Fruit fly (Drosophila melanogaster) whole organism, embryonic: ENCODE measurements around the gene eloF.

Source experiments
- B-H2 ChIP-seq: fragments of 200-800 bp; sonication (Bioruptor generic); optimal IDR thresholded peaks from 2 replicates; lab custom pipeline; 2018; ENCODE audit warnings: missing biosample characterization, mild to moderate bottlenecking, missing genetic modification characterization
- BEAF-32 ChIP-seq: fragments of 200-800 bp; sonication (Bioruptor generic); optimal IDR thresholded peaks from 3 replicates; lab custom pipeline; 2017; ENCODE audit warnings: missing biosample characterization, missing genetic modification characterization, mild to moderate bottlenecking, moderate library complexity, missing genetic modification reagents
- CG10209 ChIP-seq: fragments of 200-800 bp; sonication (Bioruptor generic); optimal IDR thresholded peaks from 3 replicates; lab custom pipeline; 2017; ENCODE audit warnings: missing biosample characterization, mild to moderate bottlenecking, missing genetic modification characterization, missing genetic modification reagents
- CG12155 ChIP-seq: fragments of 200-800 bp; sonication (Bioruptor generic); optimal IDR thresholded peaks from 3 replicates; lab custom pipeline; 2016; ENCODE audit warnings: missing biosample characterization, missing genetic modification characterization
- CG14050 ChIP-seq: fragments of 200-800 bp; sonication (Bioruptor generic); IDR thresholded peaks from 3 replicates; pipeline ENCODE4 v1.3.6; 2022; ENCODE audit warnings: missing biosample characterization, missing genetic modification characterization
- CG14441 ChIP-seq: fragments of 200-800 bp; sonication (Bioruptor generic); IDR thresholded peaks from 2 replicates; pipeline ENCODE4 v1.3.6; 2022; ENCODE audit warnings: missing biosample characterization, missing genetic modification characterization
- CG17359 ChIP-seq: fragments of 200-800 bp; sonication (Bioruptor generic); optimal IDR thresholded peaks from 3 replicates; lab custom pipeline; 2018; ENCODE audit warnings: missing biosample characterization, mild to moderate bottlenecking, missing genetic modification characterization, moderate library complexity
- CG17612 ChIP-seq: fragments of 200-800 bp; sonication (Bioruptor generic); IDR thresholded peaks from 2 replicates; pipeline ENCODE4 v1.3.6; 2022; ENCODE audit warnings: missing biosample characterization, missing genetic modification characterization
- CG18619 ChIP-seq: fragments of 200-800 bp; sonication (Bioruptor generic); optimal IDR thresholded peaks from 3 replicates; lab custom pipeline; 2017; ENCODE audit warnings: missing biosample characterization, mild to moderate bottlenecking, missing genetic modification characterization
- CG34224 ChIP-seq: fragments of 200-800 bp; sonication (Bioruptor generic); IDR thresholded peaks from 3 replicates; pipeline ENCODE4 v1.3.6; 2022; ENCODE audit warnings: missing biosample characterization, missing genetic modification characterization; ENCODE audit not compliant: partially characterized antibody
- CG4854 ChIP-seq: fragments of 200-800 bp; sonication (Bioruptor generic); optimal IDR thresholded peaks from 2 replicates; lab custom pipeline; 2016; ENCODE audit warnings: missing biosample characterization, missing genetic modification characterization, inconsistent platforms
- CG6272 ChIP-seq: fragments of 200-800 bp; sonication (Bioruptor generic); IDR thresholded peaks from 2 replicates; pipeline ENCODE4 v1.3.6; 2022; ENCODE audit warnings: missing biosample characterization, missing genetic modification characterization
- CG6854 ChIP-seq: fragments of 200-800 bp; sonication (Bioruptor generic); optimal IDR thresholded peaks from 3 replicates; lab custom pipeline; 2017; ENCODE audit warnings: missing biosample characterization, mild to moderate bottlenecking, missing genetic modification characterization
- CG7786 ChIP-seq: fragments of 200-800 bp; sonication (Bioruptor generic); optimal IDR thresholded peaks from 2 replicates; lab custom pipeline; 2016; ENCODE audit warnings: missing biosample characterization, missing genetic modification characterization
- CG7839 ChIP-seq: fragments of 200-800 bp; sonication (Bioruptor generic); optimal IDR thresholded peaks from 3 replicates; lab custom pipeline; 2018; ENCODE audit warnings: missing biosample characterization, mild to moderate bottlenecking, missing genetic modification characterization, moderate library complexity
- Dref ChIP-seq: fragments of 200-800 bp; sonication (Bioruptor generic); IDR thresholded peaks from 2 replicates; pipeline ENCODE4 v1.3.6; 2022; ENCODE audit warnings: missing biosample characterization, missing genetic modification characterization
- Elba2 ChIP-seq: fragments of 200-800 bp; sonication (Bioruptor generic); optimal IDR thresholded peaks from 3 replicates; lab custom pipeline; 2016; ENCODE audit warnings: missing biosample characterization, missing genetic modification characterization
- Ets97D ChIP-seq: fragments of 200-800 bp; sonication (Bioruptor generic); optimal IDR thresholded peaks from 3 replicates; lab custom pipeline; 2016; ENCODE audit warnings: missing biosample characterization, missing genetic modification characterization
- Fer1 ChIP-seq: fragments of 200-800 bp; sonication (Bioruptor generic); optimal IDR thresholded peaks from 2 replicates; lab custom pipeline; 2017; ENCODE audit warnings: missing biosample characterization, mild to moderate bottlenecking, missing genetic modification characterization
- Lpt ChIP-seq: fragments of >200 bp; optimal IDR thresholded peaks from 2 replicates; lab custom pipeline; 2018; ENCODE audit warnings: missing biosample characterization, missing genetic modification characterization
- MESR4 ChIP-seq: fragments of 200-800 bp; sonication (Bioruptor generic); optimal IDR thresholded peaks from 2 replicates; lab custom pipeline; 2018; ENCODE audit warnings: missing biosample characterization, mild to moderate bottlenecking, missing genetic modification characterization, moderate library complexity
- Max ChIP-seq: fragments of 200-800 bp; sonication (Bioruptor generic); optimal IDR thresholded peaks from 2 replicates; lab custom pipeline; 2016; ENCODE audit warnings: missing biosample characterization, mild to moderate bottlenecking, missing genetic modification characterization
- NC2β ChIP-seq: fragments of 200-800 bp; sonication (Bioruptor generic); optimal IDR thresholded peaks from 2 replicates; lab custom pipeline; 2016; ENCODE audit warnings: missing biosample characterization, missing genetic modification characterization
- NK7.1 ChIP-seq: fragments of 200-800 bp; sonication (Bioruptor generic); optimal IDR thresholded peaks from 3 replicates; lab custom pipeline; 2016; ENCODE audit warnings: missing biosample characterization, missing genetic modification characterization
- Neu2 ChIP-seq: fragments of 200-800 bp; sonication (Bioruptor generic); optimal IDR thresholded peaks from 3 replicates; lab custom pipeline; 2016; ENCODE audit warnings: missing biosample characterization, missing genetic modification characterization, borderline replicate concordance
- PHDP ChIP-seq: fragments of 200-800 bp; sonication (Bioruptor generic); optimal IDR thresholded peaks from 3 replicates; lab custom pipeline; 2018; ENCODE audit warnings: missing biosample characterization, mild to moderate bottlenecking, missing genetic modification characterization, moderate library complexity
- Poxn ChIP-seq: fragments of 200-800 bp; sonication (Bioruptor generic); IDR thresholded peaks from 2 replicates; pipeline ENCODE4 v1.3.6; 2022; ENCODE audit warnings: missing biosample characterization, missing genetic modification characterization
- Rx ChIP-seq: fragments of 200-800 bp; sonication (Bioruptor generic); IDR thresholded peaks from 2 replicates; pipeline ENCODE4 v1.3.6; 2022; ENCODE audit warnings: missing biosample characterization, missing genetic modification characterization
- TFAM ChIP-seq: fragments of 200-800 bp; sonication (Bioruptor generic); optimal IDR thresholded peaks from 2 replicates; lab custom pipeline; 2017; ENCODE audit warnings: missing biosample characterization, missing genetic modification characterization, inconsistent platforms
- corto ChIP-seq: fragments of 200-800 bp; sonication (Bioruptor generic); optimal IDR thresholded peaks from 2 replicates; lab custom pipeline; 2016; ENCODE audit warnings: missing biosample characterization, mild to moderate bottlenecking, missing genetic modification characterization, moderate library complexity
- crol ChIP-seq: fragments of 200-800 bp; sonication (Bioruptor generic); IDR thresholded peaks from 2 replicates; pipeline ENCODE4 v1.3.6; 2022; ENCODE audit warnings: missing biosample characterization, missing genetic modification characterization
- dmrt99B ChIP-seq: fragments of 200-800 bp; sonication (Bioruptor generic); optimal IDR thresholded peaks from 2 replicates; lab custom pipeline; 2018; ENCODE audit warnings: missing biosample characterization, mild to moderate bottlenecking, missing genetic modification characterization, moderate library complexity
- fd96Cb ChIP-seq: fragments of 200-800 bp; sonication (Bioruptor generic); optimal IDR thresholded peaks from 2 replicates; lab custom pipeline; 2018; ENCODE audit warnings: missing biosample characterization, mild to moderate bottlenecking, missing genetic modification characterization, moderate library complexity
- grn ChIP-seq: fragments of 200-800 bp; sonication (Bioruptor generic); optimal IDR thresholded peaks from 3 replicates; lab custom pipeline; 2017; ENCODE audit warnings: missing biosample characterization, missing genetic modification characterization
- gro ChIP-seq: fragments of 200-800 bp; sonication (Bioruptor generic); optimal IDR thresholded peaks from 2 replicates; lab custom pipeline; 2016; ENCODE audit warnings: missing biosample characterization, missing genetic modification characterization
- insv ChIP-seq, 2 experiments: fragments of 200-800 bp; sonication (Bioruptor generic); optimal IDR thresholded peaks; 3 replicates each; lab custom pipeline; 2016 to 2018; ENCODE audit warnings: missing biosample characterization in 2 of 2, missing genetic modification characterization in 2 of 2
- ken ChIP-seq: fragments of 200-800 bp; sonication (Bioruptor generic); IDR thresholded peaks from 3 replicates; pipeline ENCODE4 v1.3.6; 2022; ENCODE audit warnings: missing biosample characterization, missing genetic modification characterization
- luna ChIP-seq: fragments of 200-800 bp; sonication (Bioruptor generic); optimal IDR thresholded peaks from 2 replicates; lab custom pipeline; 2016; ENCODE audit warnings: missing biosample characterization, missing genetic modification characterization
- odd ChIP-seq: fragments of 200-800 bp; sonication (Bioruptor generic); optimal IDR thresholded peaks from 2 replicates; lab custom pipeline; 2017; ENCODE audit warnings: missing biosample characterization, mild to moderate bottlenecking, missing genetic modification characterization
- onecut ChIP-seq: fragments of 200-800 bp; sonication (Bioruptor generic); IDR thresholded peaks from 2 replicates; pipeline ENCODE4 v1.3.6; 2022; ENCODE audit warnings: missing biosample characterization, missing genetic modification characterization
- phol ChIP-seq: fragments of 200-800 bp; sonication (Bioruptor generic); optimal IDR thresholded peaks from 3 replicates; lab custom pipeline; 2018; ENCODE audit warnings: missing biosample characterization, mild to moderate bottlenecking, missing genetic modification characterization, moderate library complexity
- pita ChIP-seq: fragments of 200-800 bp; sonication (Bioruptor generic); optimal IDR thresholded peaks from 2 replicates; lab custom pipeline; 2017; ENCODE audit warnings: missing biosample characterization, mild to moderate bottlenecking, missing genetic modification characterization
- pzg ChIP-seq: fragments of 200-800 bp; sonication (Bioruptor generic); optimal IDR thresholded peaks from 3 replicates; lab custom pipeline; 2018; ENCODE audit warnings: missing biosample characterization, mild to moderate bottlenecking, missing genetic modification characterization, moderate library complexity
- schlank ChIP-seq: fragments of 200-800 bp; sonication (Bioruptor generic); optimal IDR thresholded peaks from 2 replicates; lab custom pipeline; 2018; ENCODE audit warnings: missing biosample characterization, mild to moderate bottlenecking, missing genetic modification characterization
- sisA ChIP-seq: fragments of 200-800 bp; sonication (Bioruptor generic); IDR thresholded peaks from 2 replicates; pipeline ENCODE4 v1.3.6; 2022; ENCODE audit warnings: missing biosample characterization, missing genetic modification characterization
- slou ChIP-seq: fragments of 200-800 bp; sonication (Bioruptor generic); optimal IDR thresholded peaks from 3 replicates; lab custom pipeline; 2016; ENCODE audit warnings: missing biosample characterization, missing genetic modification characterization
- ssp ChIP-seq: fragments of 200-800 bp; sonication (Bioruptor generic); IDR thresholded peaks from 2 replicates; pipeline ENCODE4 v1.3.6; 2022; ENCODE audit warnings: missing biosample characterization, missing genetic modification characterization
- tna ChIP-seq: fragments of 200-800 bp; sonication (Bioruptor generic); IDR thresholded peaks from 2 replicates; pipeline ENCODE4 v1.3.6; 2022; ENCODE audit warnings: missing biosample characterization, missing genetic modification characterization; ENCODE audit not compliant: partially characterized antibody
- vvl ChIP-seq: fragments of 200-800 bp; sonication (Bioruptor generic); IDR thresholded peaks from 2 replicates; pipeline ENCODE4 v1.3.6; 2022; ENCODE audit warnings: missing biosample characterization, missing genetic modification characterization
- zen ChIP-seq: fragments of 200-800 bp; sonication (Bioruptor generic); optimal IDR thresholded peaks from 3 replicates; lab custom pipeline; 2018; ENCODE audit warnings: missing biosample characterization, mild to moderate bottlenecking, missing genetic modification characterization, moderate library complexity
- zf30C ChIP-seq: fragments of 200-800 bp; sonication (Bioruptor generic); optimal IDR thresholded peaks from 3 replicates; lab custom pipeline; 2018; ENCODE audit warnings: missing biosample characterization, mild to moderate bottlenecking, missing genetic modification characterization

Gene eloF

DNA sequence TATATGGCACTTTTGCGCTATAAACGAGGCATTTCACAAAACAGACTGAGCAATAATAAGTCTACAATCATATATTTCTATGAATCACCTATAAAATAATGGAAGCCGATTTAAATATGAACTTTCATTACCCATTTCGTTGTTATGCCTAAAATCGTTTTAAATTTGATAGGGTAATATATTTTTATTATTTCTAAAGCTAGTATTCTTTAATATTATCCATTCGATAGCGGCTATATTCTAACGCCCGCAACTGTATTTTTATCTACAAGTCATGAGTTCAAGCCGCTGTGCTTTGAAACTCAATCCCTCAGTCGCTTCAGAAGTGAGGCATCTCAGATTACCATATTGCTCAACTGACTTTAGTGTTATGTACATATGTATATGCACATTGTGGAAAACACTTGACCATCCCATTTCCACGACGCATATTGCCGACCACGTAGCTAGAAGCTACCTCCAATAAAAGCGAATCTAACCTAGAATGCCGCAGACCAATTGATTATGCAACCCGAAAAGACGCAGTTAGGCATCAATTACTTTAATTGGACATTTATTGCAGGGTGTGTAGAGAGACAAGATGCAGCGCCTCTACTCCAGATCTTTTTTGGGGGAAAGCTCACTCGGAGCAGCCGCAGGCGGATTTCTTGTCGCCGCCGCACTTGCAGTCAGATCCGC is 30.6 kb upstream of the eloF start (continued):
- TF ChIP-seq schlank (tag; lab: Kevin White, UChicago) (no peak), MESR4 (GFP tag; lab: Kevin White, UChicago) (no peak), ssp (no peak), CG6272 (GFP tag; lab: Robert Waterston, UW) (no peak), BEAF-32 (GFP tag; lab: Kevin White, UChicago) (no peak), slou (no peak), CG14050 (GFP tag; lab: Robert Waterston, UW) (no peak), CG34224 (GFP tag; lab: Robert Waterston, UW) (no peak), Neu2 (GFP tag; lab: Kevin White, UChicago) (no peak), CG14441 (GFP tag; lab: Robert Waterston, UW) (no peak), odd (GFP tag; lab: Kevin White, UChicago) (no peak), ken (GFP tag; lab: Robert Waterston, UW) (no peak), insv (GFP tag; optimal IDR thresholded peaks at IDR 0.05; lab: Kevin White, UChicago) (no peak), Elba2 (no peak), vvl (GFP tag; lab: Robert Waterston, UW) (0 out of 2 replicates have a peak, but pooled peaks have one; percentile 8), CG17612 (GFP tag; lab: Robert Waterston, UW) (no peak), CG18619 (GFP tag; lab: Kevin White, UChicago) (no peak), Dref (GFP tag; lab: Robert Waterston, UW) (no peak), NC2β (no peak), onecut (GFP tag; lab: Robert Waterston, UW) (no peak), crol (no peak), dmrt99B (tag; lab: Kevin White, UChicago) (peak; percentile 34), pzg (no peak), Max (GFP tag; lab: Kevin White, UChicago) (no peak), NK7.1 (no peak), Poxn (GFP tag; lab: Robert Waterston, UW) (no peak), zf30C (GFP tag; lab: Kevin White, UChicago) (no peak), tna (no peak), Lpt (no peak), CG7839 (tag; lab: Kevin White, UChicago) (peak; percentile 41), zen (tag; lab: Kevin White, UChicago) (no peak), phol (tag; lab: Kevin White, UChicago) (peak; percentile 16), TFAM (GFP tag; lab: Kevin White, UChicago) (no peak), Rx (GFP tag; lab: Robert Waterston, UW) (no peak), grn (GFP tag; lab: Kevin White, UChicago) (no peak), sisA (no peak), CG17359 (tag; lab: Kevin White, UChicago) (no peak), Fer1 (GFP tag; lab: Kevin White, UChicago) (peak; percentile 2), fd96Cb (tag; lab: Kevin White, UChicago) (no peak), gro (no peak), PHDP (tag; lab: Kevin White, UChicago) (peak; percentile 26), CG6854 (GFP tag; lab: Kevin White, UChicago) (no peak), luna (GFP tag; lab: Kevin White, UChicago) (no peak), corto (GFP tag; lab: Kevin White, UChicago) (no peak), Ets97D (GFP tag; lab: Kevin White, UChicago) (no peak), CG4854 (GFP tag; lab: Kevin White, UChicago) (no peak), CG7786 (GFP tag; lab: Kevin White, UChicago) (no peak), pita (GFP tag; lab: Kevin White, UChicago) (no peak), B-H2 (GFP tag; lab: Kevin White, UChicago) (no peak), CG12155 (no peak), CG10209 (GFP tag; lab: Kevin White, UChicago) (no peak)
